Worm (Caenorhabditis elegans) whole organism, L2 larva: ENCODE measurements around the gene F46H5.4.

Experiments
- C34F6.9 ChIP-seq: fragments of 150-350 bp; optimal IDR thresholded peaks from 2 replicates; lab custom pipeline; 2014; ENCODE audit warnings: missing biosample characterization, missing genetic modification characterization
- F13H6.1 ChIP-seq: sonication (generic microtip); optimal IDR thresholded peaks from 2 replicates; lab custom pipeline; 2016; ENCODE audit warnings: missing genetic modification characterization, missing compliant biosample characterization
- Y55F3AM.14 ChIP-seq: fragments of 200-800 bp; sonication (Bioruptor generic); optimal IDR thresholded peaks from 2 replicates; lab custom pipeline; 2018; ENCODE audit warnings: mild to moderate bottlenecking, missing genetic modification characterization, missing compliant biosample characterization
- alr-1 ChIP-seq: fragments of 150-350 bp; optimal IDR thresholded peaks from 2 replicates; lab custom pipeline; 2014; ENCODE audit warnings: missing biosample characterization, missing genetic modification characterization
- aly-2 ChIP-seq: fragments of 150-350 bp; optimal IDR thresholded peaks from 2 replicates; lab custom pipeline; 2014; ENCODE audit warnings: missing biosample characterization, missing genetic modification characterization
- ama-1 ChIP-seq: fragments of 150-350 bp; optimal IDR thresholded peaks from 2 replicates; lab custom pipeline; 2018; ENCODE audit warnings: inconsistent platforms
- blmp-1 ChIP-seq: sonication (generic microtip); optimal IDR thresholded peaks from 2 replicates; lab custom pipeline; 2017; ENCODE audit warnings: missing genetic modification characterization, mild to moderate bottlenecking, missing compliant biosample characterization, antibody characterized with exemption, moderate library complexity; ENCODE audit not compliant: insufficient read depth
- ceh-16 ChIP-seq: fragments of 150-350 bp; optimal IDR thresholded peaks from 2 replicates; lab custom pipeline; 2014; ENCODE audit warnings: missing biosample characterization, missing genetic modification characterization
- ceh-82 ChIP-seq: fragments of 150-350 bp; optimal IDR thresholded peaks from 2 replicates; lab custom pipeline; 2014; ENCODE audit warnings: missing biosample characterization, missing genetic modification characterization
- crh-2 ChIP-seq: sonication (generic microtip); optimal IDR thresholded peaks from 2 replicates; lab custom pipeline; 2017; ENCODE audit warnings: missing biosample characterization, missing genetic modification characterization
- dmd-4 ChIP-seq: sonication (generic microtip); optimal IDR thresholded peaks from 2 replicates; lab custom pipeline; 2017; ENCODE audit warnings: missing biosample characterization, missing genetic modification characterization
- fos-1 ChIP-seq: fragments of 150-350 bp; optimal IDR thresholded peaks from 2 replicates; lab custom pipeline; 2014; ENCODE audit warnings: missing biosample characterization, missing genetic modification characterization
- lin-11 ChIP-seq: fragments of 150-350 bp; sonication (generic microtip); optimal IDR thresholded peaks from 2 replicates; lab custom pipeline; 2014; ENCODE audit warnings: missing biosample characterization, missing genetic modification characterization, inconsistent platforms, mixed read lengths
- lin-13 ChIP-seq: fragments of 150-350 bp; optimal IDR thresholded peaks from 2 replicates; lab custom pipeline; 2014; ENCODE audit warnings: missing biosample characterization, missing genetic modification reagents, missing genetic modification characterization
- lin-39 ChIP-seq: fragments of 150-350 bp; optimal IDR thresholded peaks from 2 replicates; lab custom pipeline; 2014; ENCODE audit warnings: missing biosample characterization, missing genetic modification reagents, missing genetic modification characterization
- lsy-2 ChIP-seq, 2 experiments: fragments of 150-350 bp in 1 of 2; sonication (generic microtip) in 1 of 2; optimal IDR thresholded peaks; 2 replicates each; lab custom pipeline; 2014 to 2017; ENCODE audit warnings: missing biosample characterization in 2 of 2, missing genetic modification characterization in 2 of 2
- mab-5 ChIP-seq: fragments of 150-350 bp; optimal IDR thresholded peaks from 2 replicates; lab custom pipeline; 2014; ENCODE audit warnings: missing biosample characterization, missing genetic modification characterization
- mbf-1 ChIP-seq: sonication (generic microtip); optimal IDR thresholded peaks from 2 replicates; lab custom pipeline; 2017; ENCODE audit warnings: missing biosample characterization, missing genetic modification characterization
- mdl-1 ChIP-seq, 2 experiments: fragments of 150-350 bp in 1 of 2; sonication (generic microtip) in 1 of 2; optimal IDR thresholded peaks; 2 replicates each; lab custom pipeline; 2017; ENCODE audit warnings: missing biosample characterization in 2 of 2, missing genetic modification characterization in 2 of 2
- nhr-12 ChIP-seq: fragments of 150-350 bp; optimal IDR thresholded peaks from 2 replicates; lab custom pipeline; 2014; ENCODE audit warnings: missing biosample characterization, missing genetic modification characterization
- nhr-129 ChIP-seq: fragments of 150-350 bp; optimal IDR thresholded peaks from 2 replicates; lab custom pipeline; 2014; ENCODE audit warnings: missing biosample characterization, missing genetic modification characterization
- nhr-21 ChIP-seq: fragments of 150-350 bp; optimal IDR thresholded peaks from 2 replicates; lab custom pipeline; 2014; ENCODE audit warnings: missing biosample characterization, missing genetic modification characterization
- nhr-23 ChIP-seq: fragments of 150-350 bp; optimal IDR thresholded peaks from 2 replicates; lab custom pipeline; 2014; ENCODE audit warnings: missing biosample characterization, missing genetic modification reagents, missing genetic modification characterization
- nhr-25 ChIP-seq: fragments of 150-350 bp; sonication (generic microtip); optimal IDR thresholded peaks from 3 replicates; lab custom pipeline; 2014; ENCODE audit warnings: missing biosample characterization, missing genetic modification characterization
- nhr-6 ChIP-seq: fragments of 150-350 bp; optimal IDR thresholded peaks from 2 replicates; lab custom pipeline; 2014; ENCODE audit warnings: missing biosample characterization, missing genetic modification characterization
- peb-1 ChIP-seq: fragments of 150-350 bp; optimal IDR thresholded peaks from 2 replicates; lab custom pipeline; 2014; ENCODE audit warnings: missing biosample characterization, missing genetic modification characterization
- sem-4 ChIP-seq: fragments of 150-350 bp; optimal IDR thresholded peaks from 2 replicates; lab custom pipeline; 2014; ENCODE audit warnings: missing biosample characterization, missing genetic modification reagents, missing genetic modification characterization
- skn-1 ChIP-seq: sonication (generic microtip); optimal IDR thresholded peaks from 2 replicates; lab custom pipeline; 2017; ENCODE audit warnings: missing biosample characterization, missing genetic modification characterization
- sma-3 ChIP-seq: sonication (generic microtip); optimal IDR thresholded peaks from 2 replicates; lab custom pipeline; 2016; ENCODE audit warnings: missing genetic modification reagents, missing genetic modification characterization, missing compliant biosample characterization
- sma-9 ChIP-seq, 2 experiments: fragments of 150-350 bp in 1 of 2; sonication (generic microtip) in 1 of 2; optimal IDR thresholded peaks; 2 replicates each; lab custom pipeline; 2014 to 2016; ENCODE audit warnings: missing genetic modification characterization in 2 of 2, mild to moderate bottlenecking in 1 of 2, missing biosample characterization in 1 of 2, missing compliant biosample characterization in 1 of 2, missing genetic modification reagents in 1 of 2, moderate library complexity in 1 of 2
- snpc-4 ChIP-seq: fragments of 150-350 bp; optimal IDR thresholded peaks from 2 replicates; lab custom pipeline; 2014; ENCODE audit warnings: missing biosample characterization, missing genetic modification characterization
- unc-39 ChIP-seq: fragments of 150-350 bp; optimal IDR thresholded peaks from 2 replicates; lab custom pipeline; 2014; ENCODE audit warnings: missing biosample characterization, missing genetic modification characterization
- zag-1 ChIP-seq: fragments of 150-350 bp; optimal IDR thresholded peaks from 2 replicates; lab custom pipeline; 2014; ENCODE audit warnings: missing biosample characterization, missing genetic modification characterization
- ztf-1 ChIP-seq: fragments of 200-800 bp; sonication (Bioruptor generic); conservative IDR thresholded peaks from 2 replicates; pipeline ENCODE4 v1.3.6; 2022; ENCODE audit warnings: missing genetic modification characterization, missing compliant biosample characterization
- ztf-11 ChIP-seq: sonication (generic microtip); optimal IDR thresholded peaks from 2 replicates; lab custom pipeline; 2017; ENCODE audit warnings: missing biosample characterization, missing genetic modification characterization
- ztf-4 ChIP-seq: fragments of 150-350 bp; optimal IDR thresholded peaks from 2 replicates; lab custom pipeline; 2014; ENCODE audit warnings: missing biosample characterization, missing genetic modification characterization

Gene F46H5.4

DNA sequence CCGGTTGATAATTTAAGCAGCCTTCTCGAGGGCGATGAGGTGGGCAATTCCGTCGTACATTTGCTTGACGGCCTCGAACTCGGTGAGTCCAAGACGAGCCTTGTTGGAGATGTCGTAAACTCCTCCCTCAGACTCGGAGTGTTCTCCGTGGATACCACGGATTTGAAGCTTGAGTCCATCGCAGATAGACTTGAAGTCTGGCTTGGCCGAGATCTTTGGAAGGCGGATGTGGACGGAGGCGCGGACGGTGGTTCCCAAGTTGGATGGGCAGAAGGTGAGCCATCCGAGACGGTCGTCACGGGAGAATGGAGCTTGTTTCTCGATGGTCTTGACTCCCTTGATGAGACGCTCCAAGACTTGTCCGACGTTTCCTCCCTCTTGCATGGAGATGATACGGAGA is 23.5 kb downstream of the F46H5.4 start:
- TF ChIP-seq crh-2 (tag; lab: Kevin White, UChicago) (no peak), nhr-129 (no peak), lin-13 (GFP tag; lab: Kevin White, UChicago) (no peak), mbf-1 (tag; lab: Kevin White, UChicago) (no peak), nhr-6 (no peak), lin-39 (no peak), ztf-4 (tag; lab: Kevin White, UChicago) (no peak), blmp-1 (tag; lab: Kevin White, UChicago) (no peak), unc-39 (tag; lab: Kevin White, UChicago) (no peak), mdl-1 (tag; optimal IDR thresholded peaks at IDR 0.05; lab: Kevin White, UChicago) (no peak)

DNA sequence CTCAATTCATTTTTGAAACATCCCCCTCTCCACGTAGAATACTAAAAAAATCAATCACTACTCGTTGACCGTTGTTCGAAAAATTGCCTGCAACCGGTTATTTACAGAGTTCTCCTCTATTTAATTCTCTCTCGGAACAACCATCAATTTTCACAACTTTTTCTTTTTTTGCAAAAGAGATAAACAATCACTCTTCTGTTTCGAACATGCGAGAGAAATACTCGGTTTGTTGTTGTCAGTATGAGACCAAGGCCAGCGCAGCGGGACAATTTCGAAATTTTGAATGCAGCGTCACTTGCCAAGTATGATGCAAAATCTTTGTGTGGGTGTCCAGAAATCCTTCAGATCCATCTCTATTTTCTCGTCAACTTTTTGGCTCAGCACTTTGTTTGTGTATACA is 24.1 kb downstream of the F46H5.4 start:
- no peak for TF ChIP-seq peb-1 (tag; lab: Kevin White, UChicago)
- no peak for TF ChIP-seq fos-1 (tag; lab: Kevin White, UChicago)
- peak; percentile 59 for TF ChIP-seq sem-4
- peak in 1 of 2 experiments; percentile 51 for TF ChIP-seq lsy-2 (tag; optimal IDR thresholded peaks at IDR 0.05; lab: Kevin White, UChicago)
- TF ChIP-seq nhr-23 (tag; lab: Kevin White, UChicago), result no peak
- TF ChIP-seq C34F6.9 (tag; lab: Kevin White, UChicago), result peak; percentile 26
- TF ChIP-seq alr-1 (tag; lab: Kevin White, UChicago), result no peak
- TF ChIP-seq Y55F3AM.14 (GFP tag; lab: Kevin White, UChicago), result no peak
- peak; percentile 56 for TF ChIP-seq sma-9 (GFP tag; optimal IDR thresholded peaks at IDR 0.05; lab: Kevin White, UChicago)
- TF ChIP-seq sma-9 (tag; optimal IDR thresholded peaks at IDR 0.05; lab: Kevin White, UChicago), result no peak
- peak; percentile 13 for TF ChIP-seq ama-1
- TF ChIP-seq aly-2 (tag; lab: Kevin White, UChicago), result peak; percentile 40
- TF ChIP-seq ztf-4 (tag; lab: Kevin White, UChicago), result peak; percentile 8
- TF ChIP-seq nhr-25 (tag; lab: Kevin White, UChicago), result peak; percentile 55
- TF ChIP-seq F13H6.1, result peak; percentile 39
- no peak for TF ChIP-seq ztf-11 (tag; lab: Kevin White, UChicago)
- TF ChIP-seq crh-2 (tag; lab: Kevin White, UChicago), result peak; percentile 68
- TF ChIP-seq lin-13 (GFP tag; lab: Kevin White, UChicago), result peak; percentile 64
- TF ChIP-seq nhr-129, result peak; percentile 85
- peak; percentile 48 for TF ChIP-seq nhr-6
- no peak for TF ChIP-seq snpc-4 (tag; lab: Kevin White, UChicago)
- peak; percentile 11 for TF ChIP-seq zag-1
- no peak for TF ChIP-seq dmd-4 (tag; lab: Kevin White, UChicago)
- TF ChIP-seq sma-3 (GFP tag; lab: Kevin White, UChicago), result peak; percentile 19
- no peak for TF ChIP-seq nhr-21
- TF ChIP-seq ztf-1 (GFP tag; lab: Robert Waterston, UW), result no peak
- peak; percentile 29 for TF ChIP-seq blmp-1 (tag; lab: Kevin White, UChicago)

DNA sequence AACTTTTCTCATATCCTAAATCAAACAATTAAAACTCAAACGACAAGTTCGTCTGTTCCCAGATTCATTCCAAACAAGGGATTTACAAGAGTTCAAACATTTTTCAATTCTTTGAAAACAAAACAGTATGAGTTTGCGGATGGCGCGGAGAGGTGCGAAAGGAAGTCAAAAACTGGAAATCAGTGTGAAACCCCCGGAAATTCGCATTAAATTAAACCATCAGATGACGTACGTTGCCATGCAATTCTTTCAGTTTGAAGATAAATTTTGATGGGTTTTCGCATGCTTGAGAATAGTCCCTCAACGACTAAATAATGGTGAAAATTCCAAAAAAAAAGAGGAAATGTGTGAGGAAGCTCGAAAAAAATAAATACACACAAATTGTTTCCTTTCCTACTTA is 25.1 kb downstream of the F46H5.4 start:
- TF ChIP-seq nhr-25 (tag; lab: Kevin White, UChicago) (no peak), lin-13 (GFP tag; lab: Kevin White, UChicago) (no peak), blmp-1 (tag; lab: Kevin White, UChicago) (no peak), C34F6.9 (tag; lab: Kevin White, UChicago) (no peak), zag-1 (no peak)

ce11 chrX:7225028-7225427 is 29.4 kb downstream of the F46H5.4 start:
- TF ChIP-seq mab-5 (no peak), nhr-129 (peak; percentile 29)

- TF ChIP-seq mdl-1 (tag; optimal IDR thresholded peaks at IDR 0.05; lab: Kevin White, UChicago), result no peak
- no peak for TF ChIP-seq nhr-23 (tag; lab: Kevin White, UChicago)
- TF ChIP-seq skn-1 (tag; lab: Kevin White, UChicago), result no peak
- no peak for TF ChIP-seq aly-2 (tag; lab: Kevin White, UChicago)
- TF ChIP-seq nhr-12 (tag; lab: Kevin White, UChicago), result no peak
- no peak for TF ChIP-seq ceh-82 (tag; lab: Kevin White, UChicago)
- no peak for TF ChIP-seq fos-1 (tag; lab: Kevin White, UChicago)
- TF ChIP-seq lsy-2 (tag; optimal IDR thresholded peaks at IDR 0.05; lab: Kevin White, UChicago), result no peak
- no peak for TF ChIP-seq ztf-1 (GFP tag; lab: Robert Waterston, UW)
- TF ChIP-seq nhr-21, result no peak
- no peak for TF ChIP-seq lin-11 (tag; lab: Kevin White, UChicago)
- no peak for TF ChIP-seq ceh-16
- no peak for TF ChIP-seq snpc-4 (tag; lab: Kevin White, UChicago)
These were observed 29.9 kb downstream of the F46H5.4 start for ce11 chrX:7224510-7224909.
